Worm (Caenorhabditis elegans): ENCODE data around the gene F32D8.5.

ce11 chrV:10855363-10855762, 39.2 kb upstream of the F32D8.5 start:
- TF ChIP-seq nhr-237 (tag; optimal IDR thresholded peaks at IDR 0.05) (no peak), zip-8 (tag; optimal IDR thresholded peaks at IDR 0.05) (no peak)

Measured in whole organism, mixed stage, embryonic.